Worm (Caenorhabditis elegans) whole organism, L2 larva: ENCODE measurements around the gene Y57G11B.5.

ENCODE experiments used
- Y55F3AM.14 ChIP-seq: fragments of 200-800 bp; sonication (Bioruptor generic); optimal IDR thresholded peaks from 2 replicates; lab custom pipeline; 2018; ENCODE audit warnings: mild to moderate bottlenecking, missing genetic modification characterization, missing compliant biosample characterization
- alr-1 ChIP-seq: fragments of 150-350 bp; optimal IDR thresholded peaks from 2 replicates; lab custom pipeline; 2014; ENCODE audit warnings: missing biosample characterization, missing genetic modification characterization
- aly-2 ChIP-seq: fragments of 150-350 bp; optimal IDR thresholded peaks from 2 replicates; lab custom pipeline; 2014; ENCODE audit warnings: missing biosample characterization, missing genetic modification characterization
- ama-1 ChIP-seq: fragments of 150-350 bp; optimal IDR thresholded peaks from 2 replicates; lab custom pipeline; 2018; ENCODE audit warnings: inconsistent platforms
- blmp-1 ChIP-seq: sonication (generic microtip); optimal IDR thresholded peaks from 2 replicates; lab custom pipeline; 2017; ENCODE audit warnings: missing genetic modification characterization, mild to moderate bottlenecking, missing compliant biosample characterization, antibody characterized with exemption, moderate library complexity; ENCODE audit not compliant: insufficient read depth
- crh-2 ChIP-seq: sonication (generic microtip); optimal IDR thresholded peaks from 2 replicates; lab custom pipeline; 2017; ENCODE audit warnings: missing biosample characterization, missing genetic modification characterization
- dmd-4 ChIP-seq: sonication (generic microtip); optimal IDR thresholded peaks from 2 replicates; lab custom pipeline; 2017; ENCODE audit warnings: missing biosample characterization, missing genetic modification characterization
- egl-27 ChIP-seq: sonication (generic microtip); optimal IDR thresholded peaks from 3 replicates; lab custom pipeline; 2017; ENCODE audit warnings: missing biosample characterization, missing genetic modification reagents, missing genetic modification characterization
- elt-1 ChIP-seq: fragments of 150-350 bp; optimal IDR thresholded peaks from 2 replicates; lab custom pipeline; 2014; ENCODE audit warnings: missing biosample characterization, missing genetic modification characterization
- elt-3 ChIP-seq: sonication (generic microtip); optimal IDR thresholded peaks from 2 replicates; lab custom pipeline; 2017; ENCODE audit warnings: missing biosample characterization, missing genetic modification characterization
- fos-1 ChIP-seq: fragments of 150-350 bp; optimal IDR thresholded peaks from 2 replicates; lab custom pipeline; 2014; ENCODE audit warnings: missing biosample characterization, missing genetic modification characterization
- gmeb-1 ChIP-seq: fragments of 150-350 bp; optimal IDR thresholded peaks from 2 replicates; lab custom pipeline; 2014; ENCODE audit warnings: missing biosample characterization, missing genetic modification characterization
- lin-11 ChIP-seq: fragments of 150-350 bp; sonication (generic microtip); optimal IDR thresholded peaks from 2 replicates; lab custom pipeline; 2014; ENCODE audit warnings: missing biosample characterization, missing genetic modification characterization, inconsistent platforms, mixed read lengths
- lin-13 ChIP-seq: fragments of 150-350 bp; optimal IDR thresholded peaks from 2 replicates; lab custom pipeline; 2014; ENCODE audit warnings: missing biosample characterization, missing genetic modification reagents, missing genetic modification characterization
- lin-39 ChIP-seq: fragments of 150-350 bp; optimal IDR thresholded peaks from 2 replicates; lab custom pipeline; 2014; ENCODE audit warnings: missing biosample characterization, missing genetic modification reagents, missing genetic modification characterization
- lsy-2 ChIP-seq, 2 experiments: fragments of 150-350 bp in 1 of 2; sonication (generic microtip) in 1 of 2; optimal IDR thresholded peaks; 2 replicates each; lab custom pipeline; 2014 to 2017; ENCODE audit warnings: missing biosample characterization in 2 of 2, missing genetic modification characterization in 2 of 2
- mab-5 ChIP-seq: fragments of 150-350 bp; optimal IDR thresholded peaks from 2 replicates; lab custom pipeline; 2014; ENCODE audit warnings: missing biosample characterization, missing genetic modification characterization
- mbf-1 ChIP-seq: sonication (generic microtip); optimal IDR thresholded peaks from 2 replicates; lab custom pipeline; 2017; ENCODE audit warnings: missing biosample characterization, missing genetic modification characterization
- mdl-1 ChIP-seq, 2 experiments: fragments of 150-350 bp in 1 of 2; sonication (generic microtip) in 1 of 2; optimal IDR thresholded peaks; 2 replicates each; lab custom pipeline; 2017; ENCODE audit warnings: missing biosample characterization in 2 of 2, missing genetic modification characterization in 2 of 2
- nhr-10 ChIP-seq: sonication (generic microtip); optimal IDR thresholded peaks from 2 replicates; lab custom pipeline; 2017; ENCODE audit warnings: missing biosample characterization, missing genetic modification characterization
- nhr-11 ChIP-seq: fragments of 150-350 bp; optimal IDR thresholded peaks from 2 replicates; lab custom pipeline; 2014; ENCODE audit warnings: missing biosample characterization, missing genetic modification characterization
- nhr-129 ChIP-seq: fragments of 150-350 bp; optimal IDR thresholded peaks from 2 replicates; lab custom pipeline; 2014; ENCODE audit warnings: missing biosample characterization, missing genetic modification characterization
- nhr-21 ChIP-seq: fragments of 150-350 bp; optimal IDR thresholded peaks from 2 replicates; lab custom pipeline; 2014; ENCODE audit warnings: missing biosample characterization, missing genetic modification characterization
- nhr-23 ChIP-seq: fragments of 150-350 bp; optimal IDR thresholded peaks from 2 replicates; lab custom pipeline; 2014; ENCODE audit warnings: missing biosample characterization, missing genetic modification reagents, missing genetic modification characterization
- nhr-25 ChIP-seq: fragments of 150-350 bp; sonication (generic microtip); optimal IDR thresholded peaks from 3 replicates; lab custom pipeline; 2014; ENCODE audit warnings: missing biosample characterization, missing genetic modification characterization
- nhr-6 ChIP-seq: fragments of 150-350 bp; optimal IDR thresholded peaks from 2 replicates; lab custom pipeline; 2014; ENCODE audit warnings: missing biosample characterization, missing genetic modification characterization
- sem-4 ChIP-seq: fragments of 150-350 bp; optimal IDR thresholded peaks from 2 replicates; lab custom pipeline; 2014; ENCODE audit warnings: missing biosample characterization, missing genetic modification reagents, missing genetic modification characterization
- sma-3 ChIP-seq: sonication (generic microtip); optimal IDR thresholded peaks from 2 replicates; lab custom pipeline; 2016; ENCODE audit warnings: missing genetic modification reagents, missing genetic modification characterization, missing compliant biosample characterization
- sma-9 ChIP-seq, 2 experiments: fragments of 150-350 bp in 1 of 2; sonication (generic microtip) in 1 of 2; optimal IDR thresholded peaks; 2 replicates each; lab custom pipeline; 2014 to 2016; ENCODE audit warnings: missing genetic modification characterization in 2 of 2, mild to moderate bottlenecking in 1 of 2, missing biosample characterization in 1 of 2, missing compliant biosample characterization in 1 of 2, missing genetic modification reagents in 1 of 2, moderate library complexity in 1 of 2
- unc-39 ChIP-seq: fragments of 150-350 bp; optimal IDR thresholded peaks from 2 replicates; lab custom pipeline; 2014; ENCODE audit warnings: missing biosample characterization, missing genetic modification characterization
- unc-55 ChIP-seq: fragments of 150-350 bp; sonication (generic microtip); optimal IDR thresholded peaks from 3 replicates; lab custom pipeline; 2014; ENCODE audit warnings: missing biosample characterization, missing genetic modification reagents, missing genetic modification characterization
- unc-62 ChIP-seq: fragments of 150-350 bp; optimal IDR thresholded peaks from 2 replicates; lab custom pipeline; 2014; ENCODE audit warnings: missing biosample characterization, missing genetic modification reagents, missing genetic modification characterization
- ztf-11 ChIP-seq: sonication (generic microtip); optimal IDR thresholded peaks from 2 replicates; lab custom pipeline; 2017; ENCODE audit warnings: missing biosample characterization, missing genetic modification characterization
- ztf-4 ChIP-seq: fragments of 150-350 bp; optimal IDR thresholded peaks from 2 replicates; lab custom pipeline; 2014; ENCODE audit warnings: missing biosample characterization, missing genetic modification characterization

The Y57G11B.5 gene

DNA sequence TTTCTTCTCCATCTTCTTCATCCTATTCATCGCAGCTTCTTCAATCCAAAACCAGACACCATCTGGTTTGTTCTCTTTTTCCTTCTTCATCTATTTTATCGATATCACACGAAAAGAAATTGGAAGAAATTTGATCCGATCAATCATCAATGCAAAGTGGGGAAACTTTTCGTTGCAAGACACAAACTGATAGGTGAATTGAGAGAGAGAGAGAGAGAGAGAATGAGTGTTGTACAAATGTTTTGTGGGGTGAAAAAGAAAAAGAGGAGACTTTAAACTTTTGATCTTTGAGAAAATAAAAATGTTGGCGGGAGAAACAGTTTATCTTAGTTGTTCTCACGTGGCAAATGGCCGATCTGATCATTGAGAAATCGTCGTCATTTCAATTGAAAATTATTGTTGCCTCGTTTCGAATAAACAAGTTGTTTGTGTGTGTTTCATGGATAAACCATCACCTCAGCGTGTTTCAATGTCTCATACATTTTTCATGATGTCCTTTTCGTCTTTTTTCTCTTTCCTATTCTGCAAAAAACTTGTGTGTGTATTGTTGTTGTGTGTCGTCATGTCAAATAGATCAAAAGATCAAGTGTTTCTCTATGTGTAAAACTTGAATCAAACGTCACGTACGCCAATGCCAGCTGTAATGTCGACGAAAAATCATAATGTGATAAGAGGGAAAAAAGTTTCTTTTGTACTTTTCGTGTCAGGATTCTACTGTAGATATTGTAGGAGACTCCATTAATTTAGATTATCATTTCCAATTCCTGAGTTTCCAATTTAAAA lies 38.1 kb downstream of the Y57G11B.5 start (continued):
- no peak for TF ChIP-seq ama-1
- no peak for TF ChIP-seq sem-4 (tag; lab: Kevin White, UChicago)
- peak; percentile 48 to 53 for TF ChIP-seq mdl-1 (tag; optimal IDR thresholded peaks at IDR 0.05; lab: Kevin White, UChicago)
- TF ChIP-seq ztf-11 (tag; lab: Kevin White, UChicago) = no peak
- TF ChIP-seq nhr-11 (tag; lab: Kevin White, UChicago) = no peak

DNA sequence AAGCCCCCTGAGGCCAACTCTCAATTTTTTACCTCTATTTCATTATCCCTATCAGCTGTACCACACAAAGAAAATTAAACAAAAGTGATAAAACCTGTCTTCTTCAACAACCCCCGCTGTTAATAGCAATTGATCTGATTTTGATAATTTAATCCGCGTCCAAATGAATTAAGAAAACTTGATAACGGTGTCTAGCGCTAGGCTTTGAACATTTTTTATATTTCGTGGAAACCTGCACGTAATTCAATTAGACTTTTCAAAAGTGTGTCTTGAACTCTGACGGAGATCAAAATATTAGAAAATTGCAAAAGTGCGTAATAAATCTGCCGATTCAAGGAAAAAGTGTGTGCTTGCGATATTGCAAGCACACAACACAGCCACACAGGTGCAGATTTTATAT lies 38.8 kb downstream of the Y57G11B.5 start:
- TF ChIP-seq nhr-23 (tag; lab: Kevin White, UChicago) (no peak), nhr-21 (peak; percentile 79), unc-39 (tag; lab: Kevin White, UChicago) (no peak), nhr-6 (no peak), lsy-2 (tag; optimal IDR thresholded peaks at IDR 0.05; lab: Kevin White, UChicago) (peak in 1 of 2 experiments; percentile 21), egl-27 (tag; lab: Kevin White, UChicago) (no peak), sma-9 (GFP tag; optimal IDR thresholded peaks at IDR 0.05; lab: Kevin White, UChicago) (peak; percentile 19), sma-9 (tag; optimal IDR thresholded peaks at IDR 0.05; lab: Kevin White, UChicago) (no peak)

DNA sequence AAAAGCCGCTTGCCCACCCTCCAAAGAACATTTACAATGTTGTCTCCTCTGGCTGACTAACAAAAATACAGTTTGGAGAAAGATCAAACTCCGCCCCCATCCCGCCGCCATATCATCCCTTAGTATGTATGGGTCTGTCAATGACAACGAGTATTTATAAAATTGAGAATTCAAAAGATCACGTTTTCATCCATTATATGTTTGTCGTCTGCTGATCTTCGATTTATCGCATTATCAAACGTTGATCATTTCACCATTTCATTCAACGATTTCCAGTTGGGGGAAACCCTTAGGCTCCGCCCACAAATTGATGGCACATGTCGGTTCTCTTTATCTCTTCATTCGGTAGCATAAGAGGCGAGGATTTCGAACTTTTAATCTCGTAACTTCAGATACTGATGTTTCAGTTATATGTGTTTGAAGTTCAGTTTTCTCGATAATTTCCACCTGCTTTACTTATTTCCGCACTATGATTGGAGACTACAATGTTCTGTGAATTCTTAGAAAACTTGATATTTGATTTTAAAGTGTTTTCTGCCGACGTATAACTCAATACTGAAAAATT lies 39.6 kb downstream of the Y57G11B.5 start:
- TF ChIP-seq ztf-4 (tag; lab: Kevin White, UChicago) = peak; percentile 35
- peak; percentile 62 for TF ChIP-seq crh-2
- peak; percentile 44 for TF ChIP-seq nhr-6
- no peak for TF ChIP-seq nhr-11 (tag; lab: Kevin White, UChicago)
- TF ChIP-seq nhr-10 = no peak
- TF ChIP-seq nhr-129 (tag; lab: Kevin White, UChicago) = peak; percentile 75
- TF ChIP-seq sma-9 (GFP tag; optimal IDR thresholded peaks at IDR 0.05; lab: Kevin White, UChicago) = peak; percentile 94
- no peak for TF ChIP-seq sma-9 (tag; optimal IDR thresholded peaks at IDR 0.05; lab: Kevin White, UChicago)
- no peak for TF ChIP-seq alr-1 (tag; lab: Kevin White, UChicago)
- no peak for TF ChIP-seq lin-39 (tag; lab: Kevin White, UChicago)
- TF ChIP-seq sma-3 (GFP tag; lab: Kevin White, UChicago) = peak; percentile 81
- peak; percentile 13 for TF ChIP-seq fos-1 (tag; lab: Kevin White, UChicago)
- peak; percentile 69 for TF ChIP-seq blmp-1 (tag; lab: Kevin White, UChicago)
- TF ChIP-seq mdl-1 (tag; optimal IDR thresholded peaks at IDR 0.05; lab: Kevin White, UChicago) = peak; percentile 31 to 32
- no peak for TF ChIP-seq unc-62 (GFP tag; lab: Kevin White, UChicago)
- TF ChIP-seq nhr-21 = peak; percentile 92
- TF ChIP-seq Y55F3AM.14 (GFP tag; lab: Kevin White, UChicago) = peak; percentile 51
- TF ChIP-seq elt-3 (tag; lab: Kevin White, UChicago) = no peak
- TF ChIP-seq nhr-25 = peak; percentile 80
- peak; percentile 34 for TF ChIP-seq gmeb-1
- no peak for TF ChIP-seq egl-27 (tag; lab: Kevin White, UChicago)
- TF ChIP-seq lsy-2 (tag; optimal IDR thresholded peaks at IDR 0.05; lab: Kevin White, UChicago) = peak in 1 of 2 experiments; percentile 34

DNA sequence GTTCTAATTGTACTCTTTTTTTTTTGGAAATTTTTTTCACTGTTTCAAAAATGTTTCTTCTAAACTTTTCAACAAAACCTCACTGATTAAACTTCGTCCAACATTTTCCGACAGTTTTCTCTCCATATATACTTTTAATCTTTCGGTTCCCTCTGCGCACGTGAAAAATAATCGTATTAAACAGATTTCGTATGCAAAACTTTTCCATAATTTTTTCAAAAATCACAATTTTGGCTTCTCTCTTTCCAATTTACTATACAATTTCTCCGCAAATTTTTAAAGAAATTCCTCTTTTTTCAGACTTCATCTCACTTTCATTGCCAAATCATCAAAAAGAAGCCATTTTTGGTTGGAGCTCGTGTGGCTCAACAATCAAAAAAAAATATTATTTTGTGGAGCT lies 41.7 kb downstream of the Y57G11B.5 start, which contains the start of gene dmd-6:
TSS of gene dmd-6 (plus strand) at position 301 of the 400 bp plus-strand sequence.
- no peak for TF ChIP-seq ztf-4 (tag; lab: Kevin White, UChicago)
- no peak for TF ChIP-seq mab-5
- no peak for TF ChIP-seq sma-3 (GFP tag; lab: Kevin White, UChicago)
- no peak for TF ChIP-seq nhr-25
- TF ChIP-seq fos-1 (tag; lab: Kevin White, UChicago) = no peak
- no peak for TF ChIP-seq lin-11
- TF ChIP-seq nhr-10 = no peak
- TF ChIP-seq egl-27 (tag; lab: Kevin White, UChicago) = no peak
- no peak for TF ChIP-seq elt-1
- no peak for TF ChIP-seq aly-2 (tag; lab: Kevin White, UChicago)
- TF ChIP-seq dmd-4 (tag; lab: Kevin White, UChicago) = no peak
- TF ChIP-seq unc-39 (tag; lab: Kevin White, UChicago) = no peak
- no peak for TF ChIP-seq alr-1 (tag; lab: Kevin White, UChicago)
- TF ChIP-seq unc-55 = no peak
- no peak for TF ChIP-seq nhr-21
- TF ChIP-seq nhr-6 = no peak
- no peak for TF ChIP-seq lin-13 (GFP tag; lab: Kevin White, UChicago)
- TF ChIP-seq mbf-1 = no peak
